Fruit fly (Drosophila melanogaster) whole organism, embryonic: ENCODE results near the gene CG4133.

Experiments used
- Ada2b ChIP-seq: fragments of 200-800 bp; sonication (Bioruptor generic); IDR thresholded peaks from 2 replicates; pipeline ENCODE4 v1.3.6; 2022; ENCODE audit warnings: missing biosample characterization, missing genetic modification characterization
- Adf1 ChIP-seq: fragments of 200-800 bp; sonication (Bioruptor generic); IDR thresholded peaks from 2 replicates; pipeline ENCODE4 v1.3.6; 2022; ENCODE audit warnings: missing biosample characterization, missing genetic modification characterization
- Asciz ChIP-seq: fragments of 200-800 bp; sonication (Bioruptor generic); optimal IDR thresholded peaks from 2 replicates; lab custom pipeline; 2017; ENCODE audit warnings: missing biosample characterization, mild to moderate bottlenecking, missing genetic modification characterization, missing genetic modification reagents
- CG12769 ChIP-seq: fragments of 200-800 bp; sonication (Bioruptor generic); optimal IDR thresholded peaks from 2 replicates; lab custom pipeline; 2019; ENCODE audit warnings: missing biosample characterization, mild to moderate bottlenecking, missing genetic modification characterization, moderate library complexity
- CG13894 ChIP-seq: fragments of 200-800 bp; sonication (Bioruptor generic); optimal IDR thresholded peaks from 3 replicates; lab custom pipeline; 2018; ENCODE audit warnings: missing biosample characterization, mild to moderate bottlenecking, missing genetic modification characterization, moderate library complexity
- CG1529 ChIP-seq: fragments of 200-800 bp; sonication (Bioruptor generic); optimal IDR thresholded peaks from 3 replicates; lab custom pipeline; 2018; ENCODE audit warnings: missing biosample characterization, missing genetic modification characterization
- CG1603 ChIP-seq: fragments of 200-800 bp; sonication (Bioruptor generic); optimal IDR thresholded peaks from 2 replicates; lab custom pipeline; 2019; ENCODE audit warnings: missing biosample characterization, mild to moderate bottlenecking, missing genetic modification characterization, moderate library complexity
- CG18262 ChIP-seq: fragments of 200-800 bp; optimal IDR thresholded peaks from 3 replicates; lab custom pipeline; 2019; ENCODE audit warnings: missing biosample characterization, mild to moderate bottlenecking, missing genetic modification characterization, moderate library complexity
- CG2120 ChIP-seq: fragments of 200-800 bp; sonication (Bioruptor generic); optimal IDR thresholded peaks from 3 replicates; lab custom pipeline; 2016; ENCODE audit warnings: missing biosample characterization, missing genetic modification characterization
- CG3995 ChIP-seq: fragments of 200-800 bp; sonication (Bioruptor generic); optimal IDR thresholded peaks from 3 replicates; lab custom pipeline; 2016; ENCODE audit warnings: missing biosample characterization, missing genetic modification characterization
- CG4404 ChIP-seq: fragments of 200-800 bp; sonication (Bioruptor generic); IDR thresholded peaks from 2 replicates; pipeline ENCODE4 v1.3.6; 2022; ENCODE audit warnings: missing biosample characterization, missing genetic modification characterization
- CG4707 ChIP-seq: fragments of 200-800 bp; sonication (Bioruptor generic); optimal IDR thresholded peaks from 2 replicates; lab custom pipeline; 2018; ENCODE audit warnings: missing biosample characterization, mild to moderate bottlenecking, missing genetic modification characterization, moderate library complexity
- CG4820 ChIP-seq: fragments of 200-800 bp; sonication (Bioruptor generic); optimal IDR thresholded peaks from 3 replicates; lab custom pipeline; 2016; ENCODE audit warnings: missing biosample characterization, missing genetic modification characterization
- CG5245 ChIP-seq: fragments of 200-800 bp; sonication (Bioruptor generic); optimal IDR thresholded peaks from 3 replicates; lab custom pipeline; 2016; ENCODE audit warnings: missing biosample characterization, missing genetic modification characterization
- CG6654 ChIP-seq: fragments of 200-800 bp; sonication (Bioruptor generic); optimal IDR thresholded peaks from 2 replicates; lab custom pipeline; 2017; ENCODE audit warnings: missing biosample characterization, mild to moderate bottlenecking, missing genetic modification characterization
- CG6765 ChIP-seq: fragments of 200-800 bp; sonication (Bioruptor generic); optimal IDR thresholded peaks from 3 replicates; lab custom pipeline; 2017; ENCODE audit warnings: missing biosample characterization, mild to moderate bottlenecking, missing genetic modification characterization
- CG6791 ChIP-seq: fragments of 200-800 bp; sonication (Bioruptor generic); IDR thresholded peaks from 3 replicates; pipeline ENCODE4 v1.3.6; 2022; ENCODE audit warnings: missing biosample characterization, missing genetic modification characterization; ENCODE audit not compliant: partially characterized antibody
- CG6813 ChIP-seq: fragments of 200-800 bp; sonication (Bioruptor generic); optimal IDR thresholded peaks from 2 replicates; lab custom pipeline; 2017; ENCODE audit warnings: missing biosample characterization, missing genetic modification characterization, mild to moderate bottlenecking, moderate library complexity, missing genetic modification reagents
- CG7987 ChIP-seq: fragments of 200-800 bp; sonication (Bioruptor generic); optimal IDR thresholded peaks from 2 replicates; lab custom pipeline; 2018; ENCODE audit warnings: missing biosample characterization, mild to moderate bottlenecking, missing genetic modification characterization, moderate library complexity
- CG8281 ChIP-seq: fragments of 200-800 bp; sonication (Bioruptor generic); optimal IDR thresholded peaks from 2 replicates; lab custom pipeline; 2018; ENCODE audit warnings: missing biosample characterization, mild to moderate bottlenecking, missing genetic modification characterization, moderate library complexity
- CG8290 ChIP-seq, 3 experiments: fragments of 200-800 bp; sonication (Bioruptor generic); optimal IDR thresholded peaks; 2 replicates each; lab custom pipeline; 2016 to 2019; ENCODE audit warnings: missing biosample characterization in 3 of 3, missing genetic modification characterization in 3 of 3, mild to moderate bottlenecking in 2 of 3, moderate library complexity in 1 of 3
- CG9609 ChIP-seq: fragments of 200-800 bp; sonication (Bioruptor generic); optimal IDR thresholded peaks from 3 replicates; lab custom pipeline; 2016; ENCODE audit warnings: missing biosample characterization, missing genetic modification characterization
- CHES-1-like ChIP-seq: fragments of 200-800 bp; sonication (Bioruptor generic); optimal IDR thresholded peaks from 2 replicates; lab custom pipeline; 2016; ENCODE audit warnings: missing biosample characterization, missing genetic modification characterization
- Hand ChIP-seq: fragments of 200-800 bp; sonication (Bioruptor generic); optimal IDR thresholded peaks from 2 replicates; lab custom pipeline; 2017; ENCODE audit warnings: mild to moderate bottlenecking, missing biosample characterization, missing genetic modification reagents, missing genetic modification characterization
- Hsf ChIP-seq: fragments of 200-800 bp; sonication (Bioruptor generic); optimal IDR thresholded peaks from 3 replicates; lab custom pipeline; 2016; ENCODE audit warnings: missing biosample characterization, missing genetic modification characterization
- Nf-YA ChIP-seq: fragments of 200-800 bp; sonication (Bioruptor generic); IDR thresholded peaks from 2 replicates; pipeline ENCODE4 v1.3.6; 2022; ENCODE audit warnings: missing biosample characterization, missing genetic modification characterization
- Nf-YC ChIP-seq: fragments of 200-800 bp; optimal IDR thresholded peaks from 3 replicates; lab custom pipeline; 2019; ENCODE audit warnings: missing biosample characterization, mild to moderate bottlenecking, missing genetic modification characterization, moderate library complexity
- Oaz ChIP-seq: fragments of 200-800 bp; sonication (Bioruptor generic); IDR thresholded peaks from 2 replicates; pipeline ENCODE4 v1.3.6; 2022; ENCODE audit warnings: missing biosample characterization, missing genetic modification characterization
- Opbp ChIP-seq: fragments of 200-800 bp; sonication (Bioruptor generic); IDR thresholded peaks from 3 replicates; pipeline ENCODE4 v1.3.6; 2022; ENCODE audit warnings: missing biosample characterization, missing genetic modification characterization; ENCODE audit not compliant: partially characterized antibody
- Sox100B ChIP-seq: fragments of 200-800 bp; sonication (Bioruptor generic); optimal IDR thresholded peaks from 3 replicates; lab custom pipeline; 2018; ENCODE audit warnings: missing biosample characterization, mild to moderate bottlenecking, missing genetic modification characterization
- Sox102F ChIP-seq: fragments of 200-800 bp; sonication (Bioruptor generic); optimal IDR thresholded peaks from 2 replicates; lab custom pipeline; 2018; ENCODE audit warnings: missing biosample characterization, mild to moderate bottlenecking, missing genetic modification characterization, moderate library complexity
- ab ChIP-seq: fragments of 200-800 bp; sonication (Bioruptor generic); optimal IDR thresholded peaks from 2 replicates; lab custom pipeline; 2016; ENCODE audit warnings: missing biosample characterization, missing genetic modification characterization
- bowl ChIP-seq: fragments of 200-800 bp; sonication (Bioruptor generic); IDR thresholded peaks from 2 replicates; pipeline ENCODE4 v1.3.6; 2022; ENCODE audit warnings: missing biosample characterization, missing genetic modification characterization
- eve ChIP-seq, 2 experiments: fragments of >200 bp; optimal IDR thresholded peaks; 2 replicates each; lab custom pipeline; 2017; ENCODE audit warnings: missing biosample characterization in 2 of 2, missing genetic modification characterization in 2 of 2
- luna ChIP-seq: fragments of 200-800 bp; sonication (Bioruptor generic); optimal IDR thresholded peaks from 2 replicates; lab custom pipeline; 2016; ENCODE audit warnings: missing biosample characterization, missing genetic modification characterization
- mam ChIP-seq: fragments of 200-800 bp; sonication (Bioruptor generic); optimal IDR thresholded peaks from 3 replicates; lab custom pipeline; 2016; ENCODE audit warnings: missing biosample characterization, missing genetic modification characterization
- org-1 ChIP-seq: fragments of 200-800 bp; sonication (Bioruptor generic); optimal IDR thresholded peaks from 2 replicates; lab custom pipeline; 2017; ENCODE audit warnings: missing biosample characterization, missing genetic modification characterization
- sens ChIP-seq: fragments of 200-800 bp; sonication (Bioruptor generic); peaks from one replicate; lab custom pipeline; 2016; ENCODE audit warnings: missing biosample characterization, missing genetic modification characterization
- seq ChIP-seq: fragments of 200-800 bp; sonication (Bioruptor generic); IDR thresholded peaks from 2 replicates; pipeline ENCODE4 v1.3.6; 2022; ENCODE audit warnings: missing biosample characterization, missing genetic modification characterization
- sisA ChIP-seq: fragments of 200-800 bp; sonication (Bioruptor generic); IDR thresholded peaks from 2 replicates; pipeline ENCODE4 v1.3.6; 2022; ENCODE audit warnings: missing biosample characterization, missing genetic modification characterization
- sna ChIP-seq: fragments of 200-800 bp; sonication (Bioruptor generic); IDR thresholded peaks from 2 replicates; pipeline ENCODE4 v1.3.6; 2022; ENCODE audit warnings: missing biosample characterization, missing genetic modification characterization; ENCODE audit not compliant: partially characterized antibody
- tgo ChIP-seq: fragments of 200-800 bp; sonication (Bioruptor generic); IDR thresholded peaks from 3 replicates; pipeline ENCODE4 v1.3.6; 2022; ENCODE audit warnings: missing biosample characterization, missing genetic modification characterization
- tll ChIP-seq, 2 experiments: fragments of 200-800 bp in 1 of 2; fragments of >200 bp in 1 of 2; sonication (Bioruptor generic) in 1 of 2; optimal IDR thresholded peaks; 2 replicates each; lab custom pipeline; 2017 to 2019; ENCODE audit warnings: missing biosample characterization in 2 of 2, missing genetic modification characterization in 2 of 2, mild to moderate bottlenecking in 1 of 2, moderate library complexity in 1 of 2
- tup ChIP-seq: fragments of 200-800 bp; sonication (Bioruptor generic); optimal IDR thresholded peaks from 2 replicates; lab custom pipeline; 2016; ENCODE audit warnings: missing biosample characterization, mild to moderate bottlenecking, missing genetic modification characterization, moderate library complexity
- twi ChIP-seq: fragments of 200-800 bp; optimal IDR thresholded peaks from 2 replicates; lab custom pipeline; 2019; ENCODE audit warnings: missing biosample characterization, mild to moderate bottlenecking, missing genetic modification characterization, moderate library complexity
- unpg ChIP-seq: fragments of 200-800 bp; sonication (Bioruptor generic); optimal IDR thresholded peaks from 3 replicates; lab custom pipeline; 2018; ENCODE audit warnings: missing biosample characterization, mild to moderate bottlenecking, missing genetic modification characterization, moderate library complexity
- vfl ChIP-seq: fragments of 200-800 bp; sonication (Bioruptor generic); optimal IDR thresholded peaks from 2 replicates; lab custom pipeline; 2016; ENCODE audit warnings: missing biosample characterization, missing genetic modification characterization

The CG4133 gene

DNA sequence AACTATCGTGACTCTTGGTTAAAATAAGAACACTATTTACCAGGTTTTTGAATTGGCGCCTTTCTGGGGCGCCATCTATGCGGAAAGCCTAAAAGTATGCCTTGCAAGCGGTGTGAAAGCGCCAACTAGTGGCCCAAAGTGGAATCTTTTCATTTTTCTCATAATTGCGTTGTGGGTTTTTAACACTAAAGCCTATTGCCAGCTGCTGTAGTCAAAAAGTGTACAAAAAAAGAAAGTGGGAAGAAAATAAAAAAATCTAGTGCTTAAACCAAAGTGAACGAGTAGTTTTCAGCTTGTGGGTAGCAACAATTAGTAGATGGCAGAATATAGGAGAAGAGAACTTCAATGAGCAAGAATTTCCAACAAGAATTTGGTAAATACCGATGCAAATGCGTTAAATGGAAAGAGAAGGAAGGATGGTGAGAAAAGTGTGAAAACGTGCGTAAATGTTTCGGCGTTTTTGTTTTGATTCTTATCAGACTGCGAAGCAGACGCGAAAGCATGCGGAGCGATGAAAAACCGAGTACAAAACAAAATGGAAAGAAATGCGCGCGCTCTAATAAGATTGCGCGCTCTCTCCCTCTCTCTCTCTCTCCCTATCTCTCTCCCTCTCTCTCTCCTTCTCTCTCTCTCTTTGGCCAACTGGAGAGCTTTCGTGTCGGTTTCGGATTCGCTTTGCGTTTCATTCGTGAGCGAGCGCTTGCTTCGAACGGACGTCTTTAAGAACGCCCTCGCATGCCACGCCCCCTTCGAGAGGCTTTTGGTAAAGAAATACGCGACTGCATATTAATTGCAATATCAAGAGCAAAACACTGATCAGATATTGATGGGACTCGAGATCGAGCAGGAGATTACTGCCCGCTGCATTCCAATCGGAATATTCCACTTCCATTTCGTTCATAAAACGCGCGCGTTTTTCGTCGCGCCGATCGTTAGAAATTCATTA lies 35.1 kb downstream of the CG4133 start (continued):
- TF ChIP-seq ab (GFP tag; lab: Kevin White, UChicago) (peak; percentile 19), CG9609 (GFP tag; lab: Kevin White, UChicago) (peak; percentile 73), CG1529 (GFP tag; lab: Kevin White, UChicago) (no peak), Asciz (GFP tag; lab: Kevin White, UChicago) (no peak), CG6765 (GFP tag; lab: Kevin White, UChicago) (peak; percentile 33), CG4820 (GFP tag; lab: Kevin White, UChicago) (peak; percentile 27), seq (GFP tag; lab: Robert Waterston, UW) (peak; percentile 78; the same call in 1 of the 2 replicates), Sox102F (GFP tag; lab: Kevin White, UChicago) (peak; percentile 49), bowl (no peak; the same call in 1 of the 2 replicates), tup (GFP tag; lab: Kevin White, UChicago) (no peak), CG18262 (peak; percentile 32), sna (GFP tag; lab: Robert Waterston, UW) (no peak; the same call in none of the 2 replicates), CG1603 (tag; lab: Kevin White, UChicago) (peak; percentile 57), CG12769 (tag; lab: Kevin White, UChicago) (peak; percentile 69), mam (GFP tag; lab: Kevin White, UChicago) (peak; percentile 70), vfl (GFP tag; lab: Kevin White, UChicago) (peak; percentile 52), tgo (GFP tag; lab: Robert Waterston, UW) (peak; percentile 53), sisA (GFP tag; lab: Robert Waterston, UW) (peak; percentile 82), CG4707 (GFP tag; lab: Kevin White, UChicago) (peak; percentile 21), eve (GFP tag; optimal IDR thresholded peaks at IDR 0.05; lab: Kevin White, UChicago) (peak in 1 of 2 experiments; percentile 86), CG8290 (GFP tag; optimal IDR thresholded peaks at IDR 0.05; lab: Kevin White, UChicago) (peak; percentile 86), CG8290 (tag; optimal IDR thresholded peaks at IDR 0.05; lab: Kevin White, UChicago) (peak in 1 of 2 experiments; percentile 79), Adf1 (GFP tag; lab: Robert Waterston, UW) (peak; percentile 24; the same call in 1 of the 2 replicates), Sox100B (no peak), CG5245 (GFP tag; lab: Kevin White, UChicago) (peak; percentile 83), Opbp (peak; percentile 73; the same call in 2 of the 3 replicates), CG6791 (GFP tag; lab: Robert Waterston, UW) (0 out of 3 replicates have a peak, but pooled peaks have one; percentile 44), twi (peak; percentile 43), Oaz (GFP tag; lab: Robert Waterston, UW) (no peak), sens (GFP tag; lab: Kevin White, UChicago) (peak; percentile 86), CHES-1-like (peak; percentile 88), CG7987 (GFP tag; lab: Kevin White, UChicago) (peak; percentile 77), Nf-YA (GFP tag; lab: Robert Waterston, UW) (peak; percentile 43), Hsf (peak; percentile 77), CG3995 (GFP tag; lab: Kevin White, UChicago) (no peak), CG6813 (GFP tag; lab: Kevin White, UChicago) (no peak), Hand (peak; percentile 86), luna (GFP tag; lab: Kevin White, UChicago) (peak; percentile 31), CG13894 (tag; lab: Kevin White, UChicago) (peak; percentile 72), Ada2b (peak; percentile 45; the same call in 1 of the 2 replicates), tll (GFP tag; optimal IDR thresholded peaks at IDR 0.05; lab: Kevin White, UChicago) (peak in 1 of 2 experiments; percentile 11), org-1 (GFP tag; lab: Kevin White, UChicago) (no peak), CG8281 (tag; lab: Kevin White, UChicago) (no peak), unpg (GFP tag; lab: Kevin White, UChicago) (peak; percentile 26), CG6654 (GFP tag; lab: Kevin White, UChicago) (no peak), CG2120 (GFP tag; lab: Kevin White, UChicago) (peak; percentile 65), Nf-YC (tag; lab: Kevin White, UChicago) (peak; percentile 77), CG4404 (peak; percentile 57)
